Fruit fly (Drosophila melanogaster): ENCODE measurements around the gene CG9932.

dm6 chr2L:13068533-13069398 lies 8.8 kb upstream of the CG9932 start:
- no peak for TF ChIP-seq foxo (GFP tag; optimal IDR thresholded peaks at IDR 0.05)
- TF ChIP-seq pan (optimal IDR thresholded peaks at IDR 0.05) = no peak
- TF ChIP-seq Sp1 (GFP tag; optimal IDR thresholded peaks at IDR 0.05) = no peak
- no peak for TF ChIP-seq br (GFP tag; optimal IDR thresholded peaks at IDR 0.05)
- TF ChIP-seq Dfd (GFP tag; optimal IDR thresholded peaks at IDR 0.05) = no peak
- no peak for TF ChIP-seq Hr78 (GFP tag; optimal IDR thresholded peaks at IDR 0.05)
- no peak for TF ChIP-seq HLH106 (tag; optimal IDR thresholded peaks at IDR 0.05)
- TF ChIP-seq sage (GFP tag; optimal IDR thresholded peaks at IDR 0.05) = no peak
- no peak for TF ChIP-seq ey (GFP tag; optimal IDR thresholded peaks at IDR 0.05)
- no peak for TF ChIP-seq GATAd (GFP tag; optimal IDR thresholded peaks at IDR 0.05)
- TF ChIP-seq dmrt93B (GFP tag; optimal IDR thresholded peaks at IDR 0.05) = no peak
- no peak for TF ChIP-seq Hr83 (GFP tag; optimal IDR thresholded peaks at IDR 0.05; ENCODE audit: poor library complexity, severe bottlenecking)
